Fruit fly (Drosophila melanogaster): ENCODE measurements around the gene CG32483.

dm6 chr3L:641436-641835 lies 48.4 kb downstream of the CG32483 start:
- no peak for TF ChIP-seq Dll (optimal IDR thresholded peaks at IDR 0.05)
- TF ChIP-seq usp (GFP tag; optimal IDR thresholded peaks at IDR 0.05) = no peak
- no peak for TF ChIP-seq EcR (GFP tag; optimal IDR thresholded peaks at IDR 0.05)
